Fruit fly (Drosophila melanogaster) Kc167 (cell line): ENCODE measurements around the gene Ror.

Experiments
- Myc ChIP-seq: fragments of >200 bp; optimal IDR thresholded peaks from 2 replicates; lab custom pipeline; 2017; ENCODE audit warnings: missing external identifiers
- Sin3A ChIP-seq: fragments of >200 bp; optimal IDR thresholded peaks from 2 replicates; lab custom pipeline; 2018; ENCODE audit warnings: missing external identifiers
- h ChIP-seq: fragments of >200 bp; optimal IDR thresholded peaks from 3 replicates; lab custom pipeline; 2018; ENCODE audit warnings: missing external identifiers
- insv ChIP-seq: fragments of >200 bp; optimal IDR thresholded peaks from 3 replicates; lab custom pipeline; 2018; ENCODE audit warnings: missing external identifiers
- psq ChIP-seq: fragments of >200 bp; optimal IDR thresholded peaks from 2 replicates; lab custom pipeline; 2017; ENCODE audit warnings: missing external identifiers
- ttk ChIP-seq: sonication (Bioruptor generic); optimal IDR thresholded peaks from 2 replicates; lab custom pipeline; 2017; ENCODE audit warnings: missing external identifiers

The Ror gene

dm6 chr2L:10251592-10251991 lies at the start of gene Ror:
Gene Ror (plus strand): TSS chr2L:10251843.
- TF ChIP-seq Myc (lab: Kevin White, UChicago) (no peak), Sin3A (lab: Kevin White, UChicago) (no peak), h (lab: Kevin White, UChicago) (no peak), psq (lab: Kevin White, UChicago) (no peak), ttk (lab: Kevin White, UChicago) (no peak), insv (lab: Kevin White, UChicago) (no peak)

- TF ChIP-seq Myc (lab: Kevin White, UChicago) (no peak), insv (lab: Kevin White, UChicago) (no peak), Sin3A (lab: Kevin White, UChicago) (no peak), psq (lab: Kevin White, UChicago) (no peak), h (lab: Kevin White, UChicago) (no peak), ttk (lab: Kevin White, UChicago) (no peak)
Observed at dm6 chr2L:10203933-10204509, 47.6 kb upstream of the Ror start, which contains the start of gene CG34159. Gene CG34159 (minus strand): TSS chr2L:10204317.

DNA sequence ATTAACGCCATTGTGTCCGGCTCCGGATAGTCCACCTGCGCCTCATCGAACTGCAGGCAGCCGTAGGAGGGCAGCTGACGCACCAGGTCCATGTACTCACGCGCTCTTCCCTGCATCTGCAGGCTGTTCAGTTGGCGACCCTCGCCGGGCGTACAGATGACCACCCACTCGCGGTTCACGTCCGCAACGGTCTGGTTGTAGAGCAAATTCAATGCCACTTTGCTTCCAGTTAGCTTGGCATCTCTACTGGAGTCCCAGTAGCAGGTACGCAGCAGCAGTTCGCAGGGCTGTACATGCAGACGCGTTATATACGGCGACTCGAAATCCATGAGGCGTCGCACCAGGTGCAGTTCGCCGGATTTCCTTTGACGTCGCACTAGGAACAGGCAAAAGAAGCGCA lies 45.7 kb upstream of the Ror start:
- TF ChIP-seq ttk (lab: Kevin White, UChicago) (peak; percentile 87), Sin3A (lab: Kevin White, UChicago) (no peak), h (lab: Kevin White, UChicago) (no peak), psq (lab: Kevin White, UChicago) (no peak), insv (lab: Kevin White, UChicago) (no peak), Myc (lab: Kevin White, UChicago) (no peak)

DNA sequence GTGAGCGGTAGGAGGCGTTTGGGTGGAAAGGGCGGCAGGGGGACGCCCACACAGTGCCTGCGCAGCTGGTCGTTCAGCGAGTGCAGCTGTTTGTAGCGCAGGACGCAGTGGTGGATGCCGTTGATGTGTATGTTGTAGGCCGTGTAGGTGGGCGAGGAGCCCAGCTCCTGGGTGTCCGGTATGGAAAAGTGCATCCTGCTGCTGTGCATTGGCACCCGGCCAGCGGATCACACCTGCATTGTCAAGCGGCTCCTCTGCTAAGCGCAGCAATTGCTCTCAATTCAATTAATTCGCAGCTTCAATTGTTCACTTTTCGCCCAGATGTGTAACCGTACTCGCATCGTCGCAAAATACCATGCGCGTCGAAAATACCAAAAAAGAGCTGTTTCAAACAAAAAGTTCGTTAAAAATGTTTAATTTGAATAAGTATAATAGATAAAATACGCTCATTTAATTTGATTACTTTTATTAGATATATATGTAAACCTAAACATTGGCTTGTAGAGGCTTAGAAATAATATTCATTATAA lies 44.9 kb upstream of the Ror start, which contains the start of gene Snx17:
Gene Snx17, minus strand, starts transcription at position 329 of the 530 bp plus-strand sequence.
- TF ChIP-seq insv (lab: Kevin White, UChicago) (no peak), h (lab: Kevin White, UChicago) (no peak), Sin3A (lab: Kevin White, UChicago) (no peak), psq (lab: Kevin White, UChicago) (no peak), ttk (lab: Kevin White, UChicago) (no peak), Myc (lab: Kevin White, UChicago) (no peak)

- TF ChIP-seq Myc (lab: Kevin White, UChicago) (no peak), insv (lab: Kevin White, UChicago) (no peak), psq (lab: Kevin White, UChicago) (no peak), ttk (lab: Kevin White, UChicago) (no peak), h (lab: Kevin White, UChicago) (no peak), Sin3A (lab: Kevin White, UChicago) (no peak)
Observed at dm6 chr2L:10208799-10209794, 42.5 kb upstream of the Ror start, which contains the start of gene CG5731. Gene CG5731 (minus strand): TSS chr2L:10209744.

DNA sequence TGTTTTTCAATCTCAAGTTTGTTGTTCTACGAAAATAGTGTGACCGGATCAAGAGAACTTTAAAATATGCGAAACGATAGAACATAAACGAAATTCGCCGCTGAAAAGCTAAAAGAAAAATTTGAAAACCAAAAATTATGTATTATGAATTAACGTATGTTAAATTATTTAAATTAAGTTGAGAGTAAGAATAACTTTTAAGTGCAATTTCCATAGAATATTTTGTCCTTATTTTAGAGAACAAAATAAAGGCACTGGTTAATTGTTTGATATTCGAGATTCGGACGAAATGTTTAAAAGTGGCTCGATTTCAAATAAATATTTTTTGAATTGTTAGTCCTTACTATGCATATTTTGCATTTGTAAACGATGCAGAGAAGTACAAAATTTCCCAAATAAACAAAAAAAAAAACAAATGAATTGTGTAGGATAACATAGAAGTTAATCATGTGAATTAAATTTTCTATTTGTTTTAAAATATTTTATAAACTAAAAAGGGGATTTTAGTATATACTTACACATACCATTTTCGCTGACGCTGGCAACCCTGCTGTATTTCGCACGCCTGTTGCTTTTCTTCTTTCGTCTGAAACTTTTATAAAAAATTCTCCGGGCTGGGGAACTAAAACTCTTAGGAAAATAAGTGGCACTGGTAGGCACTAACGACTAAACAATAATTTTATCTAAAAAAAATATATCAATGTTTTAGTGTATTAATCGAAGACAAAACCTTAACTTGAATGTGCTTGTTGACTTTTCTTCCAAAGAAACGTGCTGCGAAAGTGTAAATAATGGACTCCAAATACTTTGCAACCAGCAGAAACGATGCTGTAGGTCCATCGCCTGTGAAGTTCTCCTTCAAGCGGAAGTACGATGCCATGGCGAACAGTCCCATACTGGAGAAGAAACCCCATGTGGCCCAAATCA lies 40.7 kb upstream of the Ror start, which contains the start of the genes CG5727 and ath:
Gene CG5727, minus strand, starts transcription at position 51 of the 927 bp plus-strand sequence.
Gene ath, plus strand, starts transcription at position 513 of the 927 bp plus-strand sequence.
- TF ChIP-seq Sin3A (lab: Kevin White, UChicago) (no peak), psq (lab: Kevin White, UChicago) (no peak), Myc (lab: Kevin White, UChicago) (no peak), h (lab: Kevin White, UChicago) (no peak), ttk (lab: Kevin White, UChicago) (no peak), insv (lab: Kevin White, UChicago) (no peak)

dm6 chr2L:10220010-10220409 lies 31.6 kb upstream of the Ror start:
- TF ChIP-seq Myc (lab: Kevin White, UChicago) (no peak), h (lab: Kevin White, UChicago) (no peak), Sin3A (lab: Kevin White, UChicago) (no peak), ttk (lab: Kevin White, UChicago) (no peak), psq (lab: Kevin White, UChicago) (no peak), insv (lab: Kevin White, UChicago) (no peak)

DNA sequence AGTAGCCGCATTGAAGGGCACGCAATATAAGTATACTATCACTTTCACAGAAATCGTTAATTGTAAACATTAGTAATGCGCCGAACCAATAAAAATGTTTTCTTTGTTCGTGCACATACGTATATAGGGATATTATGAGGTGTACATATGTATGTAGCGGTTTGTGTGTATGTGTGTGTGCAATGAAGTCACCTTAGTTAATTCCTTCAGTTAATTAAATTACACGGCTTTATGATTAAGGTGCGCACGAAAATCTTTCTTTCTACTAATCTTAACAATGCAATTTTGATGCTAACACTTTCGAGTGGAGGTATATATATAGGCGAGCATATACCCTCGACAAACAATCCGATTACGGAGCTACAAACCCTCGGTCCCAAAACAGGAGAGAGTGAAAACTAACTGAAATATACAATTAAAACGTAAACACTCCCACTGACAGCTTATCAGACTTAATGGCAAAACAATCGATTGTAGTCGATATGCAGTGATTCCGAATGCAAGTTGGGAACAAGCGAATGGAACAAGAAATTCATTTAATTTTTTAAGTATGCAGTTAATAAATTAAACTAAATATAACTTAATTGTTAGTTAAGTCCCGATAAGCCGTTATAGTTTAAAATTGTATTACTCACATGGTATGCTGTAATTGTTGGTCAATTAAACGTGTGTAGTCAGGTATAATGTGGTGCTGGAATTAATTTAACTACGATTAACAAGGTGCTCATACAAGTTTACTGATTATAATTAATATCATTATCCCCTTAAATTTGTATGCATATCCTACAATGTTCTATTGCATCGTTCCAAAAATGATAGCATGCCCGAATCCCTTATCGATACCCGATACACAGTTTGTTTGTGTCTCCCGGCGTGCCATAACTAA lies 30.9 kb upstream of the Ror start, which contains the start of the genes Npc1a and Prosalpha6:
Gene Npc1a, minus strand, starts transcription at position 716 of the 886 bp plus-strand sequence.
Gene Prosalpha6, plus strand, starts transcription at position 851 of the 886 bp plus-strand sequence.
- TF ChIP-seq insv (lab: Kevin White, UChicago) (no peak), Sin3A (lab: Kevin White, UChicago) (no peak), ttk (lab: Kevin White, UChicago) (no peak), h (lab: Kevin White, UChicago) (no peak), Myc (lab: Kevin White, UChicago) (no peak), psq (lab: Kevin White, UChicago) (no peak)

DNA sequence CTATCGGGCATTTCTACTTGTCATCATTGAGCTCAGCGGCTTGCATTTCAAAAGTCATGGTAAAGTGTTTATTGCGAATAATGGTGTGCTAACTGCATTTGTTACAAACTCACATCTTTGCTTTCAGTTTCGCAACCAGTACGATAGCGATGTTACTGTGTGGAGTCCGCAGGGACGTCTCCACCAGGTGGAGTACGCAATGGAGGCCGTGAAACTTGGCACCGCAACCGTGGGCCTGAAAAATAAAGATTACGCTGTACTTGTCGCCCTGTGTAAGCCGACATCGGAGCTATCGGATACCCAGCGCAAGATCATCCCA lies 30.3 kb upstream of the Ror start:
- TF ChIP-seq insv (lab: Kevin White, UChicago) (no peak), psq (lab: Kevin White, UChicago) (no peak), Sin3A (lab: Kevin White, UChicago) (no peak), ttk (lab: Kevin White, UChicago) (no peak), h (lab: Kevin White, UChicago) (no peak)
